Fruit fly (Drosophila melanogaster) whole organism, embryonic: ENCODE results near the gene Teh2.

Experiments
- Atf-2 ChIP-seq: fragments of 200-800 bp; sonication (Bioruptor generic); optimal IDR thresholded peaks from 2 replicates; lab custom pipeline; 2016; ENCODE audit warnings: missing biosample characterization, missing genetic modification characterization
- CG1024 ChIP-seq: fragments of 200-800 bp; sonication (Bioruptor generic); IDR thresholded peaks from 2 replicates; pipeline ENCODE4 v1.3.6; 2022; ENCODE audit warnings: missing biosample characterization, missing genetic modification characterization
- CG10321 ChIP-seq: fragments of 200-800 bp; sonication (Bioruptor generic); IDR thresholded peaks from 2 replicates; pipeline ENCODE4 v1.3.6; 2022; ENCODE audit warnings: missing biosample characterization, missing genetic modification characterization
- CG10462 ChIP-seq: fragments of 200-800 bp; sonication (Bioruptor generic); optimal IDR thresholded peaks from 2 replicates; lab custom pipeline; 2016; ENCODE audit warnings: missing biosample characterization, missing genetic modification characterization
- CG11093 ChIP-seq: fragments of 200-800 bp; sonication (Bioruptor generic); IDR thresholded peaks from 3 replicates; pipeline ENCODE4 v1.3.6; 2022; ENCODE audit warnings: missing biosample characterization, missing genetic modification characterization
- CG12391 ChIP-seq: fragments of 200-800 bp; sonication (Bioruptor generic); optimal IDR thresholded peaks from 3 replicates; lab custom pipeline; 2018; ENCODE audit warnings: missing biosample characterization, mild to moderate bottlenecking, missing genetic modification characterization, moderate library complexity
- CG13123 ChIP-seq: fragments of 200-800 bp; sonication (Bioruptor generic); optimal IDR thresholded peaks from 2 replicates; lab custom pipeline; 2016; ENCODE audit warnings: missing biosample characterization, missing genetic modification characterization
- CG13624 ChIP-seq: fragments of 200-800 bp; sonication (Bioruptor generic); optimal IDR thresholded peaks from 2 replicates; lab custom pipeline; 2016; ENCODE audit warnings: missing biosample characterization, missing genetic modification characterization
- CG14860 ChIP-seq: fragments of 200-800 bp; sonication (Bioruptor generic); IDR thresholded peaks from 3 replicates; pipeline ENCODE4 v1.3.6; 2022; ENCODE audit warnings: missing biosample characterization, missing genetic modification characterization; ENCODE audit not compliant: partially characterized antibody
- CG15269 ChIP-seq: fragments of 200-800 bp; sonication (Bioruptor generic); optimal IDR thresholded peaks from 2 replicates; lab custom pipeline; 2018; ENCODE audit warnings: missing biosample characterization, mild to moderate bottlenecking, missing genetic modification characterization, moderate library complexity
- CG17912 ChIP-seq: fragments of 200-800 bp; sonication (Bioruptor generic); optimal IDR thresholded peaks from 2 replicates; lab custom pipeline; 2018; ENCODE audit warnings: missing biosample characterization, mild to moderate bottlenecking, missing genetic modification characterization
- CG3065 ChIP-seq: fragments of 200-800 bp; sonication (Bioruptor generic); optimal IDR thresholded peaks from 2 replicates; lab custom pipeline; 2016; ENCODE audit warnings: missing biosample characterization, missing genetic modification characterization
- CG31224 ChIP-seq: fragments of 200-800 bp; sonication (Bioruptor generic); IDR thresholded peaks from 2 replicates; pipeline ENCODE4 v1.3.6; 2022; ENCODE audit warnings: missing biosample characterization, missing genetic modification characterization
- CG32767 ChIP-seq: fragments of 200-800 bp; sonication (Bioruptor generic); IDR thresholded peaks from 2 replicates; pipeline ENCODE4 v1.3.6; 2022; ENCODE audit warnings: missing biosample characterization, missing genetic modification characterization
- CG7839 ChIP-seq: fragments of 200-800 bp; sonication (Bioruptor generic); optimal IDR thresholded peaks from 3 replicates; lab custom pipeline; 2018; ENCODE audit warnings: missing biosample characterization, mild to moderate bottlenecking, missing genetic modification characterization, moderate library complexity
- CG8478 ChIP-seq: fragments of >200 bp; optimal IDR thresholded peaks from 2 replicates; lab custom pipeline; 2018
- D19B ChIP-seq: fragments of 200-800 bp; sonication (Bioruptor generic); optimal IDR thresholded peaks from 2 replicates; lab custom pipeline; 2017; ENCODE audit warnings: missing biosample characterization, mild to moderate bottlenecking, missing genetic modification characterization
- Drgx ChIP-seq: fragments of 200-800 bp; sonication (Bioruptor generic); IDR thresholded peaks from 2 replicates; pipeline ENCODE4 v1.3.6; 2022; ENCODE audit warnings: missing biosample characterization, missing genetic modification characterization
- Elba2 ChIP-seq: fragments of 200-800 bp; sonication (Bioruptor generic); optimal IDR thresholded peaks from 3 replicates; lab custom pipeline; 2016; ENCODE audit warnings: missing biosample characterization, missing genetic modification characterization
- GATAe ChIP-seq: fragments of 200-800 bp; sonication (Bioruptor generic); conservative IDR thresholded peaks from 2 replicates; pipeline ENCODE4 v1.3.6; 2022; ENCODE audit warnings: missing biosample characterization, missing genetic modification characterization
- HLHmδ ChIP-seq: fragments of 200-800 bp; sonication (Bioruptor generic); optimal IDR thresholded peaks from 2 replicates; lab custom pipeline; 2018; ENCODE audit warnings: missing biosample characterization, mild to moderate bottlenecking, missing genetic modification characterization, moderate library complexity
- Hsf ChIP-seq: fragments of 200-800 bp; sonication (Bioruptor generic); optimal IDR thresholded peaks from 3 replicates; lab custom pipeline; 2016; ENCODE audit warnings: missing biosample characterization, missing genetic modification characterization
- Jarid2 ChIP-seq: fragments of 200-800 bp; sonication (Bioruptor generic); optimal IDR thresholded peaks from 3 replicates; lab custom pipeline; 2017; ENCODE audit warnings: mild to moderate bottlenecking, missing biosample characterization, missing genetic modification reagents, missing genetic modification characterization
- Lim3 ChIP-seq: fragments of 200-800 bp; sonication (Bioruptor generic); IDR thresholded peaks from 2 replicates; pipeline ENCODE4 v1.3.6; 2022; ENCODE audit warnings: missing biosample characterization, missing genetic modification characterization
- Nf-YA ChIP-seq: fragments of 200-800 bp; sonication (Bioruptor generic); IDR thresholded peaks from 2 replicates; pipeline ENCODE4 v1.3.6; 2022; ENCODE audit warnings: missing biosample characterization, missing genetic modification characterization
- Oaz ChIP-seq: fragments of 200-800 bp; sonication (Bioruptor generic); IDR thresholded peaks from 2 replicates; pipeline ENCODE4 v1.3.6; 2022; ENCODE audit warnings: missing biosample characterization, missing genetic modification characterization
- Oli ChIP-seq: fragments of 200-800 bp; sonication (Bioruptor generic); optimal IDR thresholded peaks from 2 replicates; lab custom pipeline; 2018; ENCODE audit warnings: missing biosample characterization, mild to moderate bottlenecking, missing genetic modification characterization, moderate library complexity
- Rx ChIP-seq: fragments of 200-800 bp; sonication (Bioruptor generic); IDR thresholded peaks from 2 replicates; pipeline ENCODE4 v1.3.6; 2022; ENCODE audit warnings: missing biosample characterization, missing genetic modification characterization
- Six4 ChIP-seq: fragments of 200-800 bp; sonication (Bioruptor generic); optimal IDR thresholded peaks from 2 replicates; lab custom pipeline; 2016; ENCODE audit warnings: missing biosample characterization, missing genetic modification characterization
- Sry-δ ChIP-seq: fragments of 200-800 bp; sonication (Bioruptor generic); optimal IDR thresholded peaks from 2 replicates; lab custom pipeline; 2016; ENCODE audit warnings: missing biosample characterization, missing genetic modification characterization
- ara ChIP-seq: fragments of 200-800 bp; sonication (Bioruptor generic); IDR thresholded peaks from 2 replicates; pipeline ENCODE4 v1.3.6; 2022; ENCODE audit warnings: missing biosample characterization, missing genetic modification characterization
- danr ChIP-seq: fragments of 200-800 bp; sonication (Bioruptor generic); IDR thresholded peaks from 2 replicates; pipeline ENCODE4 v1.3.6; 2022; ENCODE audit warnings: missing biosample characterization, missing genetic modification characterization
- eve ChIP-seq, 2 experiments: fragments of >200 bp; optimal IDR thresholded peaks; 2 replicates each; lab custom pipeline; 2017; ENCODE audit warnings: missing biosample characterization in 2 of 2, missing genetic modification characterization in 2 of 2
- gce ChIP-seq: fragments of 200-800 bp; sonication (Bioruptor generic); IDR thresholded peaks from 3 replicates; pipeline ENCODE4 v1.3.6; 2022; ENCODE audit warnings: missing biosample characterization, missing genetic modification characterization
- gro ChIP-seq: fragments of 200-800 bp; sonication (Bioruptor generic); optimal IDR thresholded peaks from 2 replicates; lab custom pipeline; 2016; ENCODE audit warnings: missing biosample characterization, missing genetic modification characterization
- kay ChIP-seq: fragments of 200-800 bp; sonication (Bioruptor generic); optimal IDR thresholded peaks from 2 replicates; lab custom pipeline; 2016; ENCODE audit warnings: missing biosample characterization, missing genetic modification characterization
- klu ChIP-seq: fragments of 200-800 bp; sonication (Bioruptor generic); IDR thresholded peaks from 2 replicates; pipeline ENCODE4 v1.3.6; 2022; ENCODE audit warnings: missing biosample characterization, missing genetic modification characterization
- nau ChIP-seq: fragments of 200-800 bp; sonication (Bioruptor generic); optimal IDR thresholded peaks from 3 replicates; lab custom pipeline; 2017; ENCODE audit warnings: missing biosample characterization, mild to moderate bottlenecking, missing genetic modification characterization, missing genetic modification reagents
- nerfin-2 ChIP-seq: fragments of 200-800 bp; sonication (Bioruptor generic); IDR thresholded peaks from 2 replicates; pipeline ENCODE4 v1.3.6; 2022; ENCODE audit warnings: missing biosample characterization, missing genetic modification characterization; ENCODE audit not compliant: partially characterized antibody
- odd ChIP-seq: fragments of 200-800 bp; sonication (Bioruptor generic); optimal IDR thresholded peaks from 2 replicates; lab custom pipeline; 2017; ENCODE audit warnings: missing biosample characterization, mild to moderate bottlenecking, missing genetic modification characterization
- pita ChIP-seq: fragments of 200-800 bp; sonication (Bioruptor generic); optimal IDR thresholded peaks from 2 replicates; lab custom pipeline; 2017; ENCODE audit warnings: missing biosample characterization, mild to moderate bottlenecking, missing genetic modification characterization
- ranshi ChIP-seq: fragments of 200-800 bp; sonication (Bioruptor generic); IDR thresholded peaks from 2 replicates; pipeline ENCODE4 v1.3.6; 2022; ENCODE audit warnings: missing biosample characterization, missing genetic modification characterization
- run ChIP-seq: fragments of 200-800 bp; sonication (Bioruptor generic); optimal IDR thresholded peaks from 3 replicates; lab custom pipeline; 2018; ENCODE audit warnings: missing biosample characterization, mild to moderate bottlenecking, missing genetic modification characterization
- sens ChIP-seq: fragments of 200-800 bp; sonication (Bioruptor generic); peaks from one replicate; lab custom pipeline; 2016; ENCODE audit warnings: missing biosample characterization, missing genetic modification characterization
- seq ChIP-seq: fragments of 200-800 bp; sonication (Bioruptor generic); IDR thresholded peaks from 2 replicates; pipeline ENCODE4 v1.3.6; 2022; ENCODE audit warnings: missing biosample characterization, missing genetic modification characterization
- slbo ChIP-seq: fragments of 200-800 bp; sonication (Bioruptor generic); IDR thresholded peaks from 2 replicates; pipeline ENCODE4 v1.3.6; 2022; ENCODE audit warnings: missing biosample characterization, missing genetic modification characterization
- sr ChIP-seq: fragments of 200-800 bp; sonication (Bioruptor generic); IDR thresholded peaks from 3 replicates; pipeline ENCODE4 v1.3.6; 2022; ENCODE audit warnings: missing biosample characterization, missing genetic modification characterization
- tgo ChIP-seq: fragments of 200-800 bp; sonication (Bioruptor generic); IDR thresholded peaks from 3 replicates; pipeline ENCODE4 v1.3.6; 2022; ENCODE audit warnings: missing biosample characterization, missing genetic modification characterization
- trh ChIP-seq: fragments of 200-800 bp; sonication (Bioruptor generic); optimal IDR thresholded peaks from 2 replicates; lab custom pipeline; 2016; ENCODE audit warnings: missing biosample characterization, missing genetic modification characterization

Teh2 gene

DNA sequence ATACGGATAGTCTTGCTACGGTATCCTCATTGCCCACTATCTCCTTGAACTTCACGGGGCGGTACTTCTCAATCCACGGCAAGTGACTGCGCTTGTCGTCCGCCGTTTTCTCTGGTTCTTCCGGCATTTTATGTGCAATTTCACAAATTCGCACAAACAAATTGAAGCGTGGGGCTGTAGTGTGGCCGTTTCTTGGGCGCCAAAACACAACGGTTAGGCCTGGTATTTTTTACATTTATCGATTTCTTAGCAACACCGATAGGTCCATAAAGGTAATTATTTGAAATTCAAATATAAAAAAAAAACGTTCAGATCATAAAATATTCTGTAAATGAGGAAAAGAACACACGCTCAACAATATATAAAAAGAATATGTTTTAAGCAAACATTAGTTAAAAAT is 52.0 kb downstream of the Teh2 start, which contains the start of gene RfC4 (continued):
- TF ChIP-seq run: no peak

DNA sequence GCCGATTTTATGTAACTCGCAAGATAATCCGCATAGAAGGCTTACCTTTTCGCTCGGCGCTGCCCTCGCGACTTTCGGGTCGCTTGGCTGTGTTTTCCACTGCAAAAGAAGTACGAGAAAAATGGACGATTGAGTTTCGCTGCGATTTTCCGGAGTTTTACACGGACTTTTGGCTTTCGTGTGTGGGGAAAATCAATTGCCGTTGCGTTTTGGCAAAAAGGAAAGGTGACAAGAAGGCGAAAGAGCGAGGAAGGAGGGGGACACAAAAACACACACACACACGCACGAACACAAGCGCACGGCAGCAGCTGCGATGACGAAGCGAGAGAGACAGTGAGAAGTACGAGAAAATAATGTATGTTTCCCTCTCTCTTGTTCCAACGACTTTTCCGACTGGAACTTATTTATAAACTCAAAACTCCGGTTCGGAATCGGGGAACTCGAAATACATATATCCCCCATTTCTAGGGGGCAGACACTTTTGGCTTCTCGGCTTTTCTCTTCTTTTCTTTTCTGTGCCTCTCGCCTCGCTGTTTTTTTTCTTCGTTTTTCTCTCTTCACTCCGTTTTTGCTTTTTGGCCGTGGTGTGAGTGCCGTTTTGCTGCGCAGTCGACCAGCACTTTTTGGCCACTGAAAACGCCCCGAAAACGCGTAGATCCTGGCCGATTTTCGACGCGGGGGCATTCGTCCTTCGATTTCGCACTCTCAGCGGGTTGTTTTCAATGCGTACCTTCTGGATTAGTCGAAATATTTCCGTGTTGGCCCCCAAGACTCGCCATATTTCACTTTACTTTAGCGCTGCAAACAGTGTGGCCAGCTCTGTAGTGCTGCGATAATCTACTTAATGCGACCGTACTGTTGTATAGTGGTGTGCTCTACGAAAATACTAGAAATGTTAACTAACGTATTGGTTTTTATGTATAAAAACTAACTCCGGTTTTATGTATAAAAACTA is 53.8 kb downstream of the Teh2 start, which contains the start of gene ens:
Gene ens (minus strand): TSS at position 827 of the 955 bp plus-strand sequence.
- TF ChIP-seq CG10321 (GFP tag; lab: Robert Waterston, UW) (0 out of 2 replicates have a peak, but pooled peaks have one; percentile 21), tgo (GFP tag; lab: Robert Waterston, UW) (no peak), Atf-2 (GFP tag; lab: Kevin White, UChicago) (no peak), pita (no peak), Oaz (GFP tag; lab: Robert Waterston, UW) (no peak), odd (no peak), CG32767 (GFP tag; lab: Robert Waterston, UW) (no peak), CG15269 (tag; lab: Kevin White, UChicago) (no peak), Sry-δ (GFP tag; lab: Kevin White, UChicago) (peak; percentile 47), Drgx (GFP tag; lab: Robert Waterston, UW) (0 out of 2 replicates have a peak, but pooled peaks have one; percentile 28), sr (GFP tag; lab: Robert Waterston, UW) (no peak), gce (GFP tag; lab: Robert Waterston, UW) (no peak), CG31224 (GFP tag; lab: Robert Waterston, UW) (no peak), CG3065 (GFP tag; lab: Kevin White, UChicago) (no peak), ara (GFP tag; lab: Robert Waterston, UW) (no peak), CG17912 (GFP tag; lab: Kevin White, UChicago) (peak; percentile 36), slbo (GFP tag; lab: Robert Waterston, UW) (no peak), Elba2 (GFP tag; lab: Kevin White, UChicago) (no peak), Oli (tag; lab: Kevin White, UChicago) (no peak), nau (GFP tag; lab: Kevin White, UChicago) (no peak), HLHmδ (GFP tag; lab: Kevin White, UChicago) (no peak), CG12391 (tag; lab: Kevin White, UChicago) (no peak), nerfin-2 (GFP tag; lab: Robert Waterston, UW) (no peak), CG13123 (GFP tag; lab: Kevin White, UChicago) (no peak), CG1024 (GFP tag; lab: Robert Waterston, UW) (no peak), CG11093 (no peak), CG14860 (GFP tag; lab: Robert Waterston, UW) (no peak), D19B (GFP tag; lab: Kevin White, UChicago) (no peak), eve (GFP tag; optimal IDR thresholded peaks at IDR 0.05; lab: Kevin White, UChicago) (no peak), Jarid2 (no peak), ranshi (no peak), GATAe (GFP tag; lab: Robert Waterston, UW) (no peak), Hsf (no peak), klu (GFP tag; lab: Robert Waterston, UW) (no peak), seq (GFP tag; lab: Robert Waterston, UW) (no peak), sens (GFP tag; lab: Kevin White, UChicago) (peak; percentile 82), Nf-YA (GFP tag; lab: Robert Waterston, UW) (no peak), CG13624 (GFP tag; lab: Kevin White, UChicago) (peak; percentile 33), kay (GFP tag; lab: Kevin White, UChicago) (peak; percentile 37), gro (no peak), Six4 (GFP tag; lab: Kevin White, UChicago) (no peak), CG8478 (no peak), danr (GFP tag; lab: Robert Waterston, UW) (no peak), Rx (GFP tag; lab: Robert Waterston, UW) (no peak), Lim3 (no peak), run (peak; percentile 14), trh (GFP tag; lab: Kevin White, UChicago) (no peak), CG7839 (tag; lab: Kevin White, UChicago) (no peak), CG10462 (GFP tag; lab: Kevin White, UChicago) (no peak)
